Fruit fly (Drosophila melanogaster) S2 (cell line): ENCODE measurements around the gene SdhC.

Experiments used
- CG8478 ChIP-seq: fragments of >200 bp; optimal IDR thresholded peaks from 2 replicates; lab custom pipeline; 2018
- CTCF ChIP-seq, 2 experiments: fragments of >200 bp; optimal IDR thresholded peaks; 2 replicates each; lab custom pipeline; 2018

DNA sequence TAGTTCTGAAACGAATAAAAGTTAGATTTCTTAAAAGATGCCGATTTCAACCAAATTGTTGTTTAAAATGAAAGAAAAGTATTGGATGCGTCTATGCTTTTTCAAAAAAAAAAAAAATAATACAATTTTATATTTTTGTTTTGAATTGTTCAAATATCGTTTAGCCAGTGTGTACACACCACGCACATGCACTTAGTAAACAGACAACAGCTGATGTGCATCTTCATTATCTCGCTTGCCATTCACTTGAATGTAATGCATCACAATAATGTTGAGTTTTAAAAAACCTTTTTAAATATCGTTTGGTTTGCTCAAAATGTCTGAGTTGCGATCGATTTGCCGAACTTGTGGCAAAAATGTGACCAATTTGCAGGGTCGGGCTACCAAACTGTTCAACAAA, 26.4 kb upstream of the SdhC start, which contains the start of gene CG31441:
- no peak for TF ChIP-seq CG8478
- TF ChIP-seq CTCF (optimal IDR thresholded peaks at IDR 0.05; lab: Kevin White, UChicago), result no peak
